Fruit fly (Drosophila melanogaster): ENCODE measurements around the gene Ubx.

The Ubx gene

DNA sequence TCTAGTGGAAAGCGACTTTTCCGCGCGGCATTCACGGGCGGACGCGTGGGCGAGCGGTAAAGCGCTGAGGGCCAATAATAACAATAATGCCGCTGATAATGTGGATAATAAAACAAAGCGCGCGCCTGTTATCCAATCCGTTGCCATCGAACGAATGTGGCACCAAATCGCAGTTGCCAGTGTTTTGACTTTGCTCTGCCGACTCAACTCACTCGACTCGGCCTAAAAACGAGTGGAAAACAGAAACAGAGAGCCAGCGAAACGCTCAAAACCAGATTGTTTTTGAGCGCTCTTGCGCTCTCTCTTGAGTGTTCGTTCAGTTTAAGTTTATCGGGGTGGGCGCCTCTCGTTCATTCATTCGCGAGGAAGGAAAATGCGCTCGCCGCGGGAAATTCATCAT, at the start of gene Ubx (continued):
- TF ChIP-seq Antp (GFP tag; optimal IDR thresholded peaks at IDR 0.05), result no peak
- TF ChIP-seq ash1 (GFP tag; optimal IDR thresholded peaks at IDR 0.05), result peak; percentile 80
- peak; percentile 36; the same call in 1 of the 3 replicates for TF ChIP-seq HLH4C (GFP tag; IDR thresholded peaks at IDR 0.05; ENCODE audit: partially characterized antibody)
- TF ChIP-seq pum (GFP tag; optimal IDR thresholded peaks at IDR 0.05), result no peak
- TF ChIP-seq CG10462 (GFP tag; optimal IDR thresholded peaks at IDR 0.05), result no peak
- TF ChIP-seq HLH3B (GFP tag; IDR thresholded peaks at IDR 0.05), result no peak
- peak; percentile 61 for TF ChIP-seq CG5180 (GFP tag; optimal IDR thresholded peaks at IDR 0.05)
- no peak for TF ChIP-seq Bteb2 (GFP tag; optimal IDR thresholded peaks at IDR 0.05)
- TF ChIP-seq CG31388 (GFP tag; optimal IDR thresholded peaks at IDR 0.05), result no peak
- peak; percentile 19 for TF ChIP-seq CG10543 (GFP tag; optimal IDR thresholded peaks at IDR 0.05)
- TF ChIP-seq CG33557 (GFP tag; optimal IDR thresholded peaks at IDR 0.05), result no peak
- peak; percentile 25; the same call in 1 of the 2 replicates for TF ChIP-seq CG42726 (GFP tag; IDR thresholded peaks at IDR 0.05; ENCODE audit: partially characterized antibody)
- TF ChIP-seq bcd (GFP tag; optimal IDR thresholded peaks at IDR 0.05), result no peak
- TF ChIP-seq ftz-f1 (GFP tag; optimal IDR thresholded peaks at IDR 0.05), result no peak
- TF ChIP-seq CG1602 (GFP tag; optimal IDR thresholded peaks at IDR 0.05), result no peak
- TF ChIP-seq CG13123 (GFP tag; optimal IDR thresholded peaks at IDR 0.05), result no peak
- TF ChIP-seq onecut (GFP tag; IDR thresholded peaks at IDR 0.05), result 0 out of 2 replicates have a peak, but pooled peaks have one; percentile 14
- TF ChIP-seq CG6689 (GFP tag; IDR thresholded peaks at IDR 0.05), result no peak
- no peak for TF ChIP-seq slou (GFP tag; optimal IDR thresholded peaks at IDR 0.05)
- TF ChIP-seq wek (GFP tag; optimal IDR thresholded peaks at IDR 0.05), result no peak
- no peak for TF ChIP-seq ssp (GFP tag; IDR thresholded peaks at IDR 0.05)
- no peak for TF ChIP-seq Awh (GFP tag; IDR thresholded peaks at IDR 0.05)
- TF ChIP-seq CG14441 (GFP tag; IDR thresholded peaks at IDR 0.05), result no peak
- peak; percentile 32 for TF ChIP-seq Deaf1 (tag; optimal IDR thresholded peaks at IDR 0.05)
- TF ChIP-seq crp (GFP tag; optimal IDR thresholded peaks at IDR 0.05), result no peak
- TF ChIP-seq Dip2 (GFP tag; IDR thresholded peaks at IDR 0.05), result no peak
- no peak for TF ChIP-seq eve (GFP tag; optimal IDR thresholded peaks at IDR 0.05)
- TF ChIP-seq HLH54F (GFP tag; optimal IDR thresholded peaks at IDR 0.05), result no peak
- TF ChIP-seq CG34224 (GFP tag; IDR thresholded peaks at IDR 0.05; ENCODE audit: partially characterized antibody), result peak; percentile 69
- no peak for TF ChIP-seq CG8359 (GFP tag; optimal IDR thresholded peaks at IDR 0.05; ENCODE audit: borderline replicate concordance)
- TF ChIP-seq CG17829 (tag; optimal IDR thresholded peaks at IDR 0.05), result peak; percentile 16
- no peak for TF ChIP-seq ERR (GFP tag; optimal IDR thresholded peaks at IDR 0.05)
- no peak for TF ChIP-seq sisA (GFP tag; IDR thresholded peaks at IDR 0.05)
- no peak for TF ChIP-seq CG13296 (GFP tag; optimal IDR thresholded peaks at IDR 0.05)
- TF ChIP-seq nau (GFP tag; optimal IDR thresholded peaks at IDR 0.05), result no peak
- TF ChIP-seq sob (GFP tag; IDR thresholded peaks at IDR 0.05), result no peak
- no peak for TF ChIP-seq tna (GFP tag; IDR thresholded peaks at IDR 0.05; ENCODE audit: partially characterized antibody)
- no peak for TF ChIP-seq Stat92E (GFP tag; optimal IDR thresholded peaks at IDR 0.05)
- TF ChIP-seq CG4404 (GFP tag; IDR thresholded peaks at IDR 0.05), result no peak
- no peak for TF ChIP-seq Hmr (GFP tag; optimal IDR thresholded peaks at IDR 0.05)
- TF ChIP-seq Bdp1 (GFP tag; optimal IDR thresholded peaks at IDR 0.05), result no peak
- TF ChIP-seq CG2202 (tag; optimal IDR thresholded peaks at IDR 0.05), result no peak
- TF ChIP-seq rib (GFP tag; IDR thresholded peaks at IDR 0.05), result no peak
- TF ChIP-seq NfI (GFP tag; optimal IDR thresholded peaks at IDR 0.05), result no peak
- TF ChIP-seq CG43689 (GFP tag; IDR thresholded peaks at IDR 0.05), result no peak
- TF ChIP-seq CG4730 (GFP tag; IDR thresholded peaks at IDR 0.05), result no peak
- TF ChIP-seq Hr78 (GFP tag; optimal IDR thresholded peaks at IDR 0.05), result no peak
- peak; percentile 88 for TF ChIP-seq sr (GFP tag; IDR thresholded peaks at IDR 0.05)
- TF ChIP-seq NK7.1 (GFP tag; optimal IDR thresholded peaks at IDR 0.05), result no peak
- no peak for TF ChIP-seq Myb (GFP tag; optimal IDR thresholded peaks at IDR 0.05)
- no peak for TF ChIP-seq row (GFP tag; IDR thresholded peaks at IDR 0.05)

Data from whole organism, embryonic.